Fruit fly (Drosophila melanogaster) whole organism: ENCODE measurements around the gene CG5003.

Experiments
- CG8478 ChIP-seq: fragments of >200 bp; optimal IDR thresholded peaks from 2 replicates; lab custom pipeline; 2018; ENCODE audit warnings: inconsistent platforms
- Dll ChIP-seq: fragments of >200 bp; optimal IDR thresholded peaks from 2 replicates; lab custom pipeline; 2017
- pan ChIP-seq: fragments of >200 bp; optimal IDR thresholded peaks from 2 replicates; lab custom pipeline; 2017

DNA sequence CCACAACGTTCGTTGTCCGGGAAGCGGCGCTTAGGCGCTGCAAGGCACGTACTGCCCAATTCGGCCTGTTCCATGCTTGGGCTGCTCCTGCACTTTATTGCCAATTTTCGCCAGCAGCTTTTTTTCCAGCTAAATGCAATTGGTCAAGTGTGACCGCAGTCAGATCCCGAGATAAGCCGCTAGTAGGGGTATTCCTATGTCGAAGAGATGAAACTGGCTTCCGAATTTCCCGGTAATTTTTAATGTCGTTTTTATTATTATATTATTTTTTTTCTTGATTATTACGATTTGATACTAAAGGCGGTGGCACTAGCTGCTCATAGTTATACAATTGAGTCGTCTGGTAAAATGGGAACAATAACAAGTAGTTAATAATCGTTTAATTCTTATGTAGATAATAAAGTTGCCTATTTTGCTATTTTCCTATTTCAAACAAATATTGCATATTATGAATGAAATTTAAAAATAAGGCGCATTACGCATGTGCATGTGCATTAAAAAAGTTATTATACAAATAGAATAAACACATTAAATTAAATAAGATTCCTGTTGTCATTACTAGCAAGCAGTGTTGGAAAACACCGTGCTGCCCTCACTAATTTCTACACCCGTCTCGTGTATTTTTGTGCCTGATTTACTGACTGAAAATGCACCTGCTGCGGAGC, at the start of gene CG5003, which contains the start of gene mRpS22:
- TF ChIP-seq Dll (lab: Kevin White, UChicago) (no peak), CG8478 (lab: Kevin White, UChicago) (no peak), pan (lab: Kevin White, UChicago) (no peak)
